Fruit fly (Drosophila melanogaster): ENCODE results near the gene Daao2.

Gene Daao2

dm6 chr2L:6841349-6841748 lies 38.5 kb downstream of the Daao2 start (continued):
- TF ChIP-seq abd-A (tag; optimal IDR thresholded peaks at IDR 0.05) (no peak), zfh2 (GFP tag; optimal IDR thresholded peaks at IDR 0.05) (no peak), CG18011 (GFP tag; optimal IDR thresholded peaks at IDR 0.05) (no peak), corto (GFP tag; optimal IDR thresholded peaks at IDR 0.05) (no peak), CG11560 (tag; IDR thresholded peaks at IDR 0.05) (0 out of 3 replicates have a peak, but pooled peaks have one; percentile 9), Myb (GFP tag; optimal IDR thresholded peaks at IDR 0.05) (peak; percentile 26), nau (GFP tag; optimal IDR thresholded peaks at IDR 0.05) (no peak), pita (GFP tag; optimal IDR thresholded peaks at IDR 0.05) (no peak), Six4 (GFP tag; optimal IDR thresholded peaks at IDR 0.05) (peak; percentile 62), Dip2 (GFP tag; IDR thresholded peaks at IDR 0.05) (no peak), vfl (GFP tag; optimal IDR thresholded peaks at IDR 0.05) (no peak), pfk (GFP tag; optimal IDR thresholded peaks at IDR 0.05) (no peak), CG14965 (GFP tag; optimal IDR thresholded peaks at IDR 0.05; ENCODE audit: borderline replicate concordance) (no peak), prd (optimal IDR thresholded peaks at IDR 0.05) (no peak), prd (GFP tag; IDR thresholded peaks at IDR 0.05) (peak; percentile 95), CG4854 (GFP tag; optimal IDR thresholded peaks at IDR 0.05) (peak; percentile 46), CG18764 (GFP tag; optimal IDR thresholded peaks at IDR 0.05) (peak; percentile 45), CkIIα-i1 (GFP tag; IDR thresholded peaks at IDR 0.05) (no peak), dan (GFP tag; IDR thresholded peaks at IDR 0.05) (peak; percentile 69), bsh (GFP tag; optimal IDR thresholded peaks at IDR 0.05) (peak in 1 of 2 experiments; percentile 92), CG13296 (GFP tag; optimal IDR thresholded peaks at IDR 0.05) (peak; percentile 13), CG18599 (GFP tag; optimal IDR thresholded peaks at IDR 0.05) (peak; percentile 48), Blimp-1 (GFP tag; optimal IDR thresholded peaks at IDR 0.05) (peak; percentile 78), Ptx1 (GFP tag; IDR thresholded peaks at IDR 0.05) (peak; percentile 70), Hmx (GFP tag; optimal IDR thresholded peaks at IDR 0.05) (no peak), CG17186 (GFP tag; optimal IDR thresholded peaks at IDR 0.05) (no peak), ind (GFP tag; optimal IDR thresholded peaks at IDR 0.05) (peak; percentile 50), HmgD (GFP tag; optimal IDR thresholded peaks at IDR 0.05) (no peak), CG3838 (GFP tag; optimal IDR thresholded peaks at IDR 0.05) (peak; percentile 37), lilli (GFP tag; optimal IDR thresholded peaks at IDR 0.05) (peak; percentile 25), lbe (GFP tag; optimal IDR thresholded peaks at IDR 0.05) (no peak), lmd (GFP tag; IDR thresholded peaks at IDR 0.05) (peak; percentile 75), amos (GFP tag; IDR thresholded peaks at IDR 0.05; ENCODE audit: partially characterized antibody) (no peak), cato (GFP tag; optimal IDR thresholded peaks at IDR 0.05; ENCODE audit: borderline replicate concordance) (peak; percentile 22), psq (GFP tag; optimal IDR thresholded peaks at IDR 0.05) (peak; percentile 3), YL-1 (GFP tag; optimal IDR thresholded peaks at IDR 0.05) (no peak), CG17385 (GFP tag; optimal IDR thresholded peaks at IDR 0.05) (peak; percentile 45), Mrtf (GFP tag; IDR thresholded peaks at IDR 0.05) (peak; percentile 47; the same call in 1 of the 3 replicates), wor (GFP tag; IDR thresholded peaks at IDR 0.05) (peak; percentile 37; the same call in 1 of the 2 replicates), CG3726 (GFP tag; IDR thresholded peaks at IDR 0.05) (peak; percentile 70; the same call in 1 of the 3 replicates), pb (GFP tag; optimal IDR thresholded peaks at IDR 0.05) (peak; percentile 29), ase (GFP tag; IDR thresholded peaks at IDR 0.05) (peak; percentile 60; the same call in 1 of the 3 replicates), Doc3 (GFP tag; IDR thresholded peaks at IDR 0.05; ENCODE audit: partially characterized antibody) (no peak), ftz-f1 (GFP tag; optimal IDR thresholded peaks at IDR 0.05) (no peak), gsb-n (tag; optimal IDR thresholded peaks at IDR 0.05) (peak; percentile 91), CG17912 (GFP tag; optimal IDR thresholded peaks at IDR 0.05) (no peak), CG31224 (GFP tag; IDR thresholded peaks at IDR 0.05) (peak; percentile 39; the same call in 1 of the 2 replicates), jigr1 (GFP tag; IDR thresholded peaks at IDR 0.05) (peak; percentile 74; the same call in 2 of the 3 replicates), mam (GFP tag; optimal IDR thresholded peaks at IDR 0.05) (peak; percentile 34), Lpt (GFP tag; optimal IDR thresholded peaks at IDR 0.05) (no peak), Adf1 (GFP tag; IDR thresholded peaks at IDR 0.05) (no peak)

Measured in whole organism, embryonic.